Worm (Caenorhabditis elegans) whole organism, L3 larva: ENCODE measurements around the gene srbc-62.

ENCODE experiments used
- ama-1 ChIP-seq: fragments of 150-350 bp; optimal IDR thresholded peaks from 2 replicates; lab custom pipeline; 2018
- ceh-9 ChIP-seq: sonication (generic microtip); optimal IDR thresholded peaks from 2 replicates; lab custom pipeline; 2018; ENCODE audit warnings: missing biosample characterization, missing genetic modification characterization

ce11 chrV:17240579-17241277 is 22.9 kb downstream of the srbc-62 start:
- no peak for TF ChIP-seq ceh-9 (tag; lab: Kevin White, UChicago)
- TF ChIP-seq ama-1, result no peak
